Fruit fly (Drosophila melanogaster) whole organism, embryonic: ENCODE results near the gene topi.
A peak's percentile ranks its signal among the peaks of the same experiment; 100 is the strongest.

Source experiments
- Adf1 ChIP-seq: fragments of 200-800 bp; sonication (Bioruptor generic); IDR thresholded peaks from 2 replicates; pipeline ENCODE4 v1.3.6; 2022; ENCODE audit warnings: missing biosample characterization, missing genetic modification characterization
- BEAF-32 ChIP-seq: fragments of 200-800 bp; sonication (Bioruptor generic); optimal IDR thresholded peaks from 3 replicates; lab custom pipeline; 2017; ENCODE audit warnings: missing biosample characterization, missing genetic modification characterization, mild to moderate bottlenecking, moderate library complexity, missing genetic modification reagents
- CG10462 ChIP-seq: fragments of 200-800 bp; sonication (Bioruptor generic); optimal IDR thresholded peaks from 2 replicates; lab custom pipeline; 2016; ENCODE audit warnings: missing biosample characterization, missing genetic modification characterization
- CG10979 ChIP-seq: fragments of 200-800 bp; sonication (Bioruptor generic); optimal IDR thresholded peaks from 2 replicates; lab custom pipeline; 2018; ENCODE audit warnings: missing biosample characterization, mild to moderate bottlenecking, missing genetic modification characterization, moderate library complexity
- CG11456 ChIP-seq: fragments of 200-800 bp; sonication (Bioruptor generic); IDR thresholded peaks from 3 replicates; pipeline ENCODE4 v1.3.6; 2022; ENCODE audit warnings: missing biosample characterization, missing genetic modification characterization
- CG11695 ChIP-seq: fragments of 200-800 bp; sonication (Bioruptor generic); IDR thresholded peaks from 3 replicates; pipeline ENCODE4 v1.3.6; 2022; ENCODE audit warnings: missing biosample characterization, missing genetic modification characterization
- CG12299 ChIP-seq: fragments of 200-800 bp; sonication (Bioruptor generic); optimal IDR thresholded peaks from 2 replicates; lab custom pipeline; 2018; ENCODE audit warnings: missing biosample characterization, mild to moderate bottlenecking, missing genetic modification characterization
- CG14710 ChIP-seq: fragments of 200-800 bp; sonication (Bioruptor generic); optimal IDR thresholded peaks from 3 replicates; lab custom pipeline; 2019; ENCODE audit warnings: missing biosample characterization, mild to moderate bottlenecking, missing genetic modification characterization, moderate library complexity
- CG14860 ChIP-seq: fragments of 200-800 bp; sonication (Bioruptor generic); IDR thresholded peaks from 3 replicates; pipeline ENCODE4 v1.3.6; 2022; ENCODE audit warnings: missing biosample characterization, missing genetic modification characterization; ENCODE audit not compliant: partially characterized antibody
- CG14965 ChIP-seq: fragments of 200-800 bp; sonication (Bioruptor generic); optimal IDR thresholded peaks from 2 replicates; lab custom pipeline; 2016; ENCODE audit warnings: missing biosample characterization, missing genetic modification characterization, borderline replicate concordance
- CG18619 ChIP-seq: fragments of 200-800 bp; sonication (Bioruptor generic); optimal IDR thresholded peaks from 3 replicates; lab custom pipeline; 2017; ENCODE audit warnings: missing biosample characterization, mild to moderate bottlenecking, missing genetic modification characterization
- CG2116 ChIP-seq: fragments of 200-800 bp; sonication (Bioruptor generic); optimal IDR thresholded peaks from 3 replicates; lab custom pipeline; 2018; ENCODE audit warnings: missing biosample characterization, mild to moderate bottlenecking, missing genetic modification characterization
- CG3281 ChIP-seq: fragments of 200-800 bp; sonication (Bioruptor generic); optimal IDR thresholded peaks from 3 replicates; lab custom pipeline; 2017; ENCODE audit warnings: missing biosample characterization, mild to moderate bottlenecking, missing genetic modification characterization
- CG3407 ChIP-seq: fragments of 200-800 bp; sonication (Bioruptor generic); optimal IDR thresholded peaks from 2 replicates; lab custom pipeline; 2018; ENCODE audit warnings: missing biosample characterization, mild to moderate bottlenecking, missing genetic modification characterization
- CG5180 ChIP-seq: fragments of 200-800 bp; sonication (Bioruptor generic); optimal IDR thresholded peaks from 3 replicates; lab custom pipeline; 2017; ENCODE audit warnings: missing biosample characterization, missing genetic modification characterization, mild to moderate bottlenecking, moderate library complexity, missing genetic modification reagents
- CG8478 ChIP-seq: fragments of >200 bp; optimal IDR thresholded peaks from 2 replicates; lab custom pipeline; 2018
- CG8924 ChIP-seq: fragments of 200-800 bp; optimal IDR thresholded peaks from 3 replicates; lab custom pipeline; 2019; ENCODE audit warnings: missing biosample characterization, mild to moderate bottlenecking, missing genetic modification characterization, moderate library complexity
- CG9932 ChIP-seq: fragments of 200-800 bp; sonication (Bioruptor generic); IDR thresholded peaks from 2 replicates; pipeline ENCODE4 v1.3.6; 2022; ENCODE audit warnings: missing biosample characterization, missing genetic modification characterization
- Dfd ChIP-seq, 2 experiments: fragments of >200 bp; optimal IDR thresholded peaks; 2 replicates each; lab custom pipeline; 2017; ENCODE audit warnings: missing biosample characterization in 2 of 2, missing genetic modification characterization in 2 of 2
- Dip2 ChIP-seq: fragments of 200-800 bp; sonication (Bioruptor generic); IDR thresholded peaks from 2 replicates; pipeline ENCODE4 v1.3.6; 2022; ENCODE audit warnings: missing biosample characterization, missing genetic modification characterization
- Dp ChIP-seq: fragments of 200-800 bp; sonication (Bioruptor generic); optimal IDR thresholded peaks from 2 replicates; lab custom pipeline; 2018; ENCODE audit warnings: missing biosample characterization, mild to moderate bottlenecking, missing genetic modification characterization, moderate library complexity
- Dref ChIP-seq: fragments of 200-800 bp; sonication (Bioruptor generic); IDR thresholded peaks from 2 replicates; pipeline ENCODE4 v1.3.6; 2022; ENCODE audit warnings: missing biosample characterization, missing genetic modification characterization
- E2f2 ChIP-seq: fragments of 200-800 bp; sonication (Bioruptor generic); IDR thresholded peaks from 2 replicates; pipeline ENCODE4 v1.3.6; 2022; ENCODE audit warnings: missing biosample characterization, missing genetic modification characterization
- Fer1 ChIP-seq: fragments of 200-800 bp; sonication (Bioruptor generic); optimal IDR thresholded peaks from 2 replicates; lab custom pipeline; 2017; ENCODE audit warnings: missing biosample characterization, mild to moderate bottlenecking, missing genetic modification characterization
- Hr51 ChIP-seq, 2 experiments: fragments of 200-800 bp; sonication (Bioruptor generic); optimal IDR thresholded peaks; 2 replicates in 1 of 2; 3 replicates in 1 of 2; lab custom pipeline; 2016 to 2018; ENCODE audit warnings: missing biosample characterization in 2 of 2, missing genetic modification characterization in 2 of 2, mild to moderate bottlenecking in 1 of 2, moderate library complexity in 1 of 2
- Hr78 ChIP-seq, 2 experiments: fragments of 200-800 bp in 1 of 2; fragments of >200 bp in 1 of 2; sonication (Bioruptor generic) in 1 of 2; optimal IDR thresholded peaks; 2 replicates each; lab custom pipeline; 2017 to 2019; ENCODE audit warnings: missing biosample characterization in 2 of 2, missing genetic modification characterization in 2 of 2, mild to moderate bottlenecking in 1 of 2, moderate library complexity in 1 of 2
- Oaz ChIP-seq: fragments of 200-800 bp; sonication (Bioruptor generic); IDR thresholded peaks from 2 replicates; pipeline ENCODE4 v1.3.6; 2022; ENCODE audit warnings: missing biosample characterization, missing genetic modification characterization
- Sox102F ChIP-seq: fragments of 200-800 bp; sonication (Bioruptor generic); optimal IDR thresholded peaks from 2 replicates; lab custom pipeline; 2018; ENCODE audit warnings: missing biosample characterization, mild to moderate bottlenecking, missing genetic modification characterization, moderate library complexity
- Xbp1 ChIP-seq: fragments of 200-800 bp; sonication (Bioruptor generic); optimal IDR thresholded peaks from 3 replicates; lab custom pipeline; 2016; ENCODE audit warnings: missing biosample characterization, mild to moderate bottlenecking, missing genetic modification characterization
- ab ChIP-seq: fragments of 200-800 bp; sonication (Bioruptor generic); optimal IDR thresholded peaks from 2 replicates; lab custom pipeline; 2016; ENCODE audit warnings: missing biosample characterization, missing genetic modification characterization
- ac ChIP-seq: fragments of 200-800 bp; sonication (Bioruptor generic); optimal IDR thresholded peaks from 3 replicates; lab custom pipeline; 2017; ENCODE audit warnings: missing biosample characterization, mild to moderate bottlenecking, missing genetic modification characterization
- caup ChIP-seq: fragments of 200-800 bp; sonication (Bioruptor generic); optimal IDR thresholded peaks from 3 replicates; lab custom pipeline; 2017; ENCODE audit warnings: missing biosample characterization, mild to moderate bottlenecking, missing genetic modification characterization, moderate library complexity; ENCODE audit not compliant: severe bottlenecking
- hth ChIP-seq: fragments of >200 bp; optimal IDR thresholded peaks from 2 replicates; lab custom pipeline; 2017; ENCODE audit warnings: inconsistent platforms
- ind ChIP-seq: fragments of 200-800 bp; sonication (Bioruptor generic); optimal IDR thresholded peaks from 3 replicates; lab custom pipeline; 2016; ENCODE audit warnings: missing biosample characterization, missing genetic modification characterization
- prd ChIP-seq, 3 experiments: fragments of >200 bp in 2 of 3; fragments of 200-800 bp in 1 of 3; sonication (Bioruptor generic) in 1 of 3; optimal IDR thresholded peaks in 2 of 3; IDR thresholded peaks in 1 of 3; 2 replicates in 2 of 3; 3 replicates in 1 of 3; pipeline versions ENCODE4 v1.3.6 to Lab custom; 2017 to 2022; ENCODE audit warnings: missing biosample characterization in 1 of 3, missing genetic modification characterization in 1 of 3
- pros ChIP-seq: fragments of 200-800 bp; sonication (Bioruptor generic); optimal IDR thresholded peaks from 3 replicates; lab custom pipeline; 2019; ENCODE audit warnings: missing biosample characterization, mild to moderate bottlenecking, missing genetic modification characterization, moderate library complexity
- sisA ChIP-seq: fragments of 200-800 bp; sonication (Bioruptor generic); IDR thresholded peaks from 2 replicates; pipeline ENCODE4 v1.3.6; 2022; ENCODE audit warnings: missing biosample characterization, missing genetic modification characterization
- sob ChIP-seq: fragments of 200-800 bp; sonication (Bioruptor generic); IDR thresholded peaks from 2 replicates; pipeline ENCODE4 v1.3.6; 2022; ENCODE audit warnings: missing biosample characterization, missing genetic modification characterization
- sqz ChIP-seq: fragments of 200-800 bp; sonication (Bioruptor generic); optimal IDR thresholded peaks from 3 replicates; lab custom pipeline; 2018; ENCODE audit warnings: missing biosample characterization, mild to moderate bottlenecking, missing genetic modification characterization
- trh ChIP-seq: fragments of 200-800 bp; sonication (Bioruptor generic); optimal IDR thresholded peaks from 2 replicates; lab custom pipeline; 2016; ENCODE audit warnings: missing biosample characterization, missing genetic modification characterization
- vvl ChIP-seq: fragments of 200-800 bp; sonication (Bioruptor generic); IDR thresholded peaks from 2 replicates; pipeline ENCODE4 v1.3.6; 2022; ENCODE audit warnings: missing biosample characterization, missing genetic modification characterization

topi gene

DNA sequence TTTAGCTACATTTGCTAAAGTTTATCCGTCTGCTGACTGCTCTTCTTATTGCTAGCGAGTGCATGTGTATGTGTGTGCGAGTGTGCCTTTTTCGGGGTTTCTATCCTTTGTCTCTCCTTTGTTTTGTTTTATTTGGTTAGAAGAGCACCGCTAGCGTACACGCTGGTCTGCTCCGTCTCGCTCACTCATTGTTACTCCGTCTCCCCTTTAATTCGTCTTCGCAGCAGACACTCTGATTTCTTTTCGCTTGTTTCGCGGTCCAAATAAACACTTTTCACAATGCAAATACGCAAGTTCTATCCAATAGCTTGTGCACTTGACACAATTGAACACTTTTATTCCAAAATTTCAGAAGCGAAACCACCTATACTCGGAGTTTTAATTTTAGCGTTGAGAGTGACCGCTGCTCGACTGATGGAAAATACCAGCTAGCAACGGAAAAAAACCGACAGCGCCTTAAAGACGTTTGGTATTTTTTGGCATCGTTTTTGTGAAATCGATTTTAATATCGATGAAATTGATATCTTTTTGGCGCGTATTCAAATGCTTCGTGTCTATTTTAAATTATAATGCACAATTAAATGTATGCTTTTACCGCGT, 34.1 kb downstream of the topi start, which contains the start of gene FBXO11 (continued):
- no peak for TF ChIP-seq CG10979 (tag; lab: Kevin White, UChicago)
- no peak for TF ChIP-seq Sox102F (GFP tag; lab: Kevin White, UChicago)
- peak; percentile 95 for TF ChIP-seq CG8478 (lab: Kevin White, UChicago)
- peak; percentile 15 for TF ChIP-seq caup
- TF ChIP-seq CG2116 (GFP tag; lab: Kevin White, UChicago): peak; percentile 67
- peak; percentile 15 for TF ChIP-seq CG3281
- no peak for TF ChIP-seq Dip2
- peak; percentile 36 for TF ChIP-seq CG14710 (tag; lab: Kevin White, UChicago)

- TF ChIP-seq CG14965 (GFP tag; lab: Kevin White, UChicago): no peak
- no peak for TF ChIP-seq CG8924 (tag; lab: Kevin White, UChicago)
- no peak for TF ChIP-seq ac (GFP tag; lab: Kevin White, UChicago)
- no peak for TF ChIP-seq CG5180 (GFP tag; lab: Kevin White, UChicago)
- TF ChIP-seq, all 482 proteins: peak for 0
Observed at dm6 chr3R:9812447-9812846, 37.5 kb downstream of the topi start, which contains the start of gene CG8534. TSS of gene CG8534 (plus strand) at chr3R:9812747.

dm6 chr3R:9813861-9814260, 38.9 kb downstream of the topi start, which contains the start of gene eloF:
TSS of gene eloF (plus strand) at chr3R:9814161.
- TF ChIP-seq CG11456 (no peak), sqz (GFP tag; lab: Kevin White, UChicago) (no peak), Fer1 (GFP tag; lab: Kevin White, UChicago) (no peak), ind (no peak), hth (lab: Kevin White, UChicago) (no peak), Dref (GFP tag; lab: Robert Waterston, UW) (no peak), trh (GFP tag; lab: Kevin White, UChicago) (no peak), CG3407 (GFP tag; lab: Kevin White, UChicago) (no peak), CG9932 (GFP tag; lab: Robert Waterston, UW) (no peak), CG10462 (GFP tag; lab: Kevin White, UChicago) (no peak), Oaz (GFP tag; lab: Robert Waterston, UW) (no peak), CG11695 (no peak), Xbp1 (GFP tag; lab: Kevin White, UChicago) (no peak), Hr51 (GFP tag; optimal IDR thresholded peaks at IDR 0.05; lab: Kevin White, UChicago) (no peak), E2f2 (GFP tag; lab: Robert Waterston, UW) (no peak), Dp (no peak), Adf1 (GFP tag; lab: Robert Waterston, UW) (no peak), CG18619 (GFP tag; lab: Kevin White, UChicago) (no peak)

DNA sequence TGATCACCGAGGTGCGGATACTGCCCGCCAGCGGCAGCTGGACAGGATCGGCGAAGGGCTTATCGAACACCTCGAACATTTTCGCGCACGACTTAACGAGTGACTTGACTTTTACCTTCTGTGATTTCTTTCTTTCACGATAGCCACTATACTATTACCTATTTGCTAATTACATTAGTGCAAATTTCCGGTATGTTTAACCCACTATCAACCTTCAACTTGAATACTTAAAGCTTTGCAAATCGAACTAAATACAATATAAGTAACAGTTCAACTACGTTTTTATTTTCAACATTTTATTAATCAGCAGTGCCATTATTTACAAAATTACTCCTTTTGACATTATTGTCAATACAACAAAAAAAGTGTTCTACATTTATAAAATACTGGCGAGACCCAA, 42.0 kb downstream of the topi start, which contains the start of gene CG16904:
Gene CG16904 (minus strand): TSS at position 101 of the 400 bp plus-strand sequence.
- TF ChIP-seq pros (GFP tag; lab: Kevin White, UChicago): no peak
- TF ChIP-seq Hr78 (GFP tag; optimal IDR thresholded peaks at IDR 0.05; lab: Kevin White, UChicago): no peak
- TF ChIP-seq ab (GFP tag; lab: Kevin White, UChicago): no peak
- TF ChIP-seq sob: no peak
- no peak for TF ChIP-seq Dfd (GFP tag; optimal IDR thresholded peaks at IDR 0.05; lab: Kevin White, UChicago)
- no peak for TF ChIP-seq BEAF-32 (GFP tag; lab: Kevin White, UChicago)
- no peak for TF ChIP-seq CG12299 (tag; lab: Kevin White, UChicago)
- no peak for TF ChIP-seq sisA
- no peak for TF ChIP-seq CG14860
- TF ChIP-seq prd (optimal IDR thresholded peaks at IDR 0.05; lab: Kevin White, UChicago): no peak
- TF ChIP-seq prd (GFP tag; IDR thresholded peaks at IDR 0.05; lab: Robert Waterston, UW): no peak
- no peak for TF ChIP-seq vvl (GFP tag; lab: Robert Waterston, UW)
